Worm (Caenorhabditis elegans) whole organism, young adult: Measurements from ENCODE around the gene F46F5.8.

ENCODE experiments used
- atf-7 ChIP-seq: sonication (generic microtip); optimal IDR thresholded peaks from 2 replicates; lab custom pipeline; 2017; ENCODE audit warnings: mild to moderate bottlenecking, missing genetic modification characterization, missing compliant biosample characterization
- bed-1 ChIP-seq: fragments of 200-800 bp; sonication (Bioruptor generic); IDR thresholded peaks from 2 replicates; pipeline ENCODE4 v1.3.6; 2022; ENCODE audit warnings: missing genetic modification reagents, missing genetic modification characterization, missing compliant biosample characterization
- ceh-91 ChIP-seq: fragments of 200-800 bp; sonication (Bioruptor generic); IDR thresholded peaks from 2 replicates; pipeline ENCODE4 v1.3.6; 2022; ENCODE audit warnings: missing genetic modification reagents, missing genetic modification characterization, missing compliant biosample characterization
- hrde-1 ChIP-seq: sonication (generic microtip); optimal IDR thresholded peaks from 2 replicates; lab custom pipeline; 2016; ENCODE audit warnings: missing genetic modification characterization, mild to moderate bottlenecking, missing compliant biosample characterization, moderate library complexity, missing genotype, missing genetic modification reagents, borderline replicate concordance
- madf-6 ChIP-seq: fragments of 200-800 bp; sonication (Bioruptor generic); IDR thresholded peaks from 2 replicates; pipeline ENCODE4 v1.3.6; 2022; ENCODE audit warnings: missing genetic modification reagents, missing genetic modification characterization, missing compliant biosample characterization
- nfya-1 ChIP-seq: sonication (generic microtip); optimal IDR thresholded peaks from 2 replicates; lab custom pipeline; 2017; ENCODE audit warnings: antibody characterized with exemption, missing compliant biosample characterization, missing genetic modification characterization, borderline replicate concordance; ENCODE audit not compliant: insufficient read depth
- unc-62 ChIP-seq: fragments of 150-350 bp; optimal IDR thresholded peaks from 2 replicates; lab custom pipeline; 2014; ENCODE audit warnings: missing biosample characterization, missing genetic modification reagents, missing genetic modification characterization

- TF ChIP-seq ceh-91 (no peak), hrde-1 (tag; lab: Kevin White, UChicago) (no peak), bed-1 (no peak), madf-6 (no peak), nfya-1 (tag; lab: Kevin White, UChicago) (no peak), unc-62 (GFP tag; lab: Kevin White, UChicago) (no peak), atf-7 (no peak)
Measured at ce11 chrII:782903-783302, 38.5 kb downstream of the F46F5.8 start, which contains the start of gene Y39F10A.3.
